Fruit fly (Drosophila melanogaster) whole organism, wandering third instar larva: ENCODE results near the gene CG7142.

Experiments
- Abd-B ChIP-seq: fragments of >200 bp; optimal IDR thresholded peaks from 2 replicates; lab custom pipeline; 2017; ENCODE audit warnings: missing biosample characterization, missing genetic modification characterization
- CG32264 ChIP-seq: fragments of 200-800 bp; sonication (Bioruptor generic); optimal IDR thresholded peaks from 2 replicates; lab custom pipeline; 2016; ENCODE audit warnings: missing biosample characterization, missing genetic modification characterization
- CG9705 ChIP-seq: fragments of 200-800 bp; sonication (Bioruptor generic); optimal IDR thresholded peaks from 2 replicates; lab custom pipeline; 2018; ENCODE audit warnings: missing biosample characterization, mild to moderate bottlenecking, missing genetic modification characterization
- Dfd ChIP-seq: fragments of >200 bp; optimal IDR thresholded peaks from 2 replicates; lab custom pipeline; 2017; ENCODE audit warnings: missing biosample characterization, missing genetic modification characterization
- Dif ChIP-seq: fragments of 200-275, 200-300 bp; sonication (Bioruptor generic); optimal IDR thresholded peaks from 2 replicates; lab custom pipeline; 2018; ENCODE audit warnings: missing biosample characterization, missing genetic modification characterization; ENCODE audit not compliant: partially characterized antibody
- GATAd ChIP-seq: sonication (Bioruptor generic); optimal IDR thresholded peaks from 2 replicates; lab custom pipeline; 2016; ENCODE audit warnings: missing biosample characterization, missing genetic modification characterization
- HLH106 ChIP-seq: fragments of 200-800 bp; optimal IDR thresholded peaks from 3 replicates; lab custom pipeline; 2019; ENCODE audit warnings: missing biosample characterization, mild to moderate bottlenecking, missing genetic modification characterization, moderate library complexity
- Hr78 ChIP-seq: fragments of >200 bp; optimal IDR thresholded peaks from 2 replicates; lab custom pipeline; 2017; ENCODE audit warnings: missing biosample characterization, missing genetic modification characterization
- Jra ChIP-seq: sonication (Bioruptor generic); optimal IDR thresholded peaks from 2 replicates; lab custom pipeline; 2016; ENCODE audit warnings: missing biosample characterization, missing genetic modification characterization
- Mio ChIP-seq: sonication (Bioruptor generic); optimal IDR thresholded peaks from 2 replicates; lab custom pipeline; 2016; ENCODE audit warnings: missing biosample characterization, missing genetic modification characterization
- Myc ChIP-seq: fragments of >200 bp; optimal IDR thresholded peaks from 2 replicates; lab custom pipeline; 2017
- N ChIP-seq: fragments of >200 bp; optimal IDR thresholded peaks from 2 replicates; lab custom pipeline; 2018; ENCODE audit warnings: missing biosample characterization, missing external identifiers, missing genetic modification characterization
- OdsH ChIP-seq: fragments of 200-800 bp; sonication (Bioruptor generic); optimal IDR thresholded peaks from 2 replicates; lab custom pipeline; 2016; ENCODE audit warnings: missing biosample characterization, mild to moderate bottlenecking, missing genetic modification characterization
- Rel ChIP-seq, 2 experiments: fragments of 200-800 bp; sonication (Bioruptor generic) in 1 of 2; optimal IDR thresholded peaks; 2 replicates in 1 of 2; 3 replicates in 1 of 2; lab custom pipeline; 2016 to 2019; ENCODE audit warnings: mild to moderate bottlenecking in 2 of 2, missing biosample characterization in 2 of 2, missing genetic modification characterization in 2 of 2, moderate library complexity in 1 of 2
- Sp1 ChIP-seq: fragments of 200-800 bp; sonication (Bioruptor generic); optimal IDR thresholded peaks from 3 replicates; lab custom pipeline; 2019; ENCODE audit warnings: missing biosample characterization, mild to moderate bottlenecking, missing genetic modification characterization, moderate library complexity
- Vsx2 ChIP-seq: fragments of 200-300, 225-300 bp; sonication (Bioruptor generic); optimal IDR thresholded peaks from 2 replicates; lab custom pipeline; 2018; ENCODE audit warnings: missing biosample characterization, missing genetic modification characterization; ENCODE audit not compliant: partially characterized antibody
- br ChIP-seq: fragments of 200-800 bp; sonication (Bioruptor generic); optimal IDR thresholded peaks from 2 replicates; lab custom pipeline; 2016; ENCODE audit warnings: missing biosample characterization, missing genetic modification characterization
- brk ChIP-seq: fragments of 200-800 bp; sonication (Bioruptor generic); optimal IDR thresholded peaks from 2 replicates; lab custom pipeline; 2016; ENCODE audit warnings: missing biosample characterization, mild to moderate bottlenecking, missing genetic modification characterization
- dl ChIP-seq, 2 experiments: fragments of 175-275, 200-275 bp in 1 of 2; fragments of 200-275 bp in 1 of 2; sonication (Bioruptor generic); optimal IDR thresholded peaks; lab custom pipeline; 2018; ENCODE audit warnings: mild to moderate bottlenecking in 2 of 2, missing biosample characterization in 2 of 2, missing genetic modification characterization in 2 of 2, moderate library complexity in 2 of 2; ENCODE audit not compliant: partially characterized antibody in 2 of 2, insufficient read depth in 1 of 2
- dsf ChIP-seq: sonication (Bioruptor generic); optimal IDR thresholded peaks from 2 replicates; lab custom pipeline; 2016; ENCODE audit warnings: missing biosample characterization, missing genetic modification characterization, borderline replicate concordance
- ey ChIP-seq: fragments of 200-800 bp; sonication (Bioruptor generic); optimal IDR thresholded peaks from 2 replicates; lab custom pipeline; 2016; ENCODE audit warnings: missing biosample characterization, missing genetic modification characterization
- foxo ChIP-seq, 2 experiments: fragments of 200-800 bp; sonication (Bioruptor generic); optimal IDR thresholded peaks; 2 replicates in 1 of 2; 3 replicates in 1 of 2; lab custom pipeline; 2016 to 2017; ENCODE audit warnings: missing biosample characterization in 2 of 2, missing genetic modification characterization in 2 of 2
- fru ChIP-seq: fragments of 200-800 bp; sonication (Bioruptor generic); optimal IDR thresholded peaks from 3 replicates; lab custom pipeline; 2016; ENCODE audit warnings: missing biosample characterization, mild to moderate bottlenecking, missing genetic modification characterization
- h ChIP-seq: fragments of 200-800 bp; sonication (Bioruptor generic); optimal IDR thresholded peaks from 3 replicates; lab custom pipeline; 2016; ENCODE audit warnings: missing biosample characterization, mild to moderate bottlenecking, missing genetic modification characterization
- jim ChIP-seq: fragments of 175-275, 200-325 bp; sonication (Bioruptor generic); optimal IDR thresholded peaks from 2 replicates; lab custom pipeline; 2016; ENCODE audit warnings: missing biosample characterization, mild to moderate bottlenecking, missing genetic modification characterization
- lola ChIP-seq: fragments of >200 bp; optimal IDR thresholded peaks from 2 replicates; lab custom pipeline; 2017; ENCODE audit warnings: missing biosample characterization, missing genetic modification characterization
- pan ChIP-seq: fragments of >200 bp; optimal IDR thresholded peaks from 2 replicates; lab custom pipeline; 2017
- psq ChIP-seq: fragments of 200-800 bp; sonication (Bioruptor generic); optimal IDR thresholded peaks from 3 replicates; lab custom pipeline; 2017; ENCODE audit warnings: missing biosample characterization, mild to moderate bottlenecking, missing genetic modification characterization, moderate library complexity
- rgr ChIP-seq: fragments of 200-800 bp; sonication (Bioruptor generic); optimal IDR thresholded peaks from 3 replicates; lab custom pipeline; 2016; ENCODE audit warnings: missing biosample characterization, mild to moderate bottlenecking, missing genetic modification characterization
- sage ChIP-seq: fragments of 200-800 bp; sonication (Bioruptor generic); optimal IDR thresholded peaks from 2 replicates; lab custom pipeline; 2016; ENCODE audit warnings: missing biosample characterization, mild to moderate bottlenecking, missing genetic modification characterization
- tai ChIP-seq: sonication (Bioruptor generic); optimal IDR thresholded peaks from 2 replicates; lab custom pipeline; 2016; ENCODE audit warnings: missing biosample characterization, missing genetic modification characterization
- woc ChIP-seq: sonication (Bioruptor generic); optimal IDR thresholded peaks from 2 replicates; lab custom pipeline; 2016; ENCODE audit warnings: missing biosample characterization, mild to moderate bottlenecking, missing genetic modification characterization

Gene CG7142

DNA sequence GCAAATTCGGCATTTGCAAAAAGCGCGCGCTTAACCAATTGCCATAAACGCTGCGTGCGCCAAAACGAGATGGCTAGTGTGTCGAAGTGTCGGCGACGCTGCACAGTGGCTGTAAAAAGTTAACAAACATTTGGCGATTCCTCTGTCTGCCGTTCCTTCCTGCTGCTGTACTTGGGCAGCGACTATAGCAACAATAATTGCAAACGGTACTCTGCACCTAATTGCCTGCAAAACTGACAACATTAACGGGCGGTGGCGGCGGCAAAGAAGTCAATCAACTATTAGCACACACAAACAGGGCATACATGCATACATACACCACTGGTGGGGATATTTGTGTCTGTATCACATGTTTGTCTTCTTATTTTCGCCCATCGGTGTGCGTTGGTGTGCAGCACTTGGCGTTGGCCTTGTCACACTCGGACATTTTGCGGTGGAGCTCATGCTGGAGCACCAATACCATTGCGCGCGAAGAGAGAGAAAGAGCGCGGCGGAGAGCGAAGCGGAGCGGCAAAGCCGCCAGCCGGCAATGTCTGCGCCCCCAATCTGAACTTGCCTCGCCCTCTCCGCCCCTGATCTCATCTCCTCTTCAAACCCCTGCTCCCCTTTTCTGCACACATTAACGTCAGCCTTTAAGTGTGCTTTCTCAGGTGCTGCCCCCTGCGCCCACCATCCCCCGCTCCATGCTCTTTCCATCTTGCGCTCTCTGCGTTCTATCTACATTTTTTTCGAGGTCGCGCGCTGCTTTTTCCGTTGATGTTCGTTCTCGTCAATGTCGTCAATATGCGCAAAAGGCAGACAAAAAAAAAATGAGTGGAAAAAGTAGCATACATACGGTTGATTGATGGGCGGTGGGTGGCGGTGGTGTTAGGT lies 34.9 kb downstream of the CG7142 start (continued):
- TF ChIP-seq GATAd (GFP tag; lab: Kevin White, UChicago) (no peak), rgr (GFP tag; lab: Kevin White, UChicago) (peak; percentile 33), Jra (peak; percentile 16), br (GFP tag; lab: Kevin White, UChicago) (peak; percentile 31), dsf (GFP tag; lab: Kevin White, UChicago) (no peak), Sp1 (GFP tag; lab: Kevin White, UChicago) (no peak), Hr78 (GFP tag; lab: Kevin White, UChicago) (peak; percentile 36), Mio (no peak), lola (no peak), jim (no peak), woc (GFP tag; lab: Kevin White, UChicago) (peak; percentile 49), Myc (lab: Kevin White, UChicago) (no peak)

dm6 chr3R:18243718-18244170 lies 35.6 kb downstream of the CG7142 start:
- TF ChIP-seq woc (GFP tag; lab: Kevin White, UChicago) (no peak), HLH106 (tag; lab: Kevin White, UChicago) (peak; percentile 29), h (GFP tag; lab: Kevin White, UChicago) (no peak), OdsH (GFP tag; lab: Kevin White, UChicago) (no peak), Jra (peak; percentile 59), pan (lab: Kevin White, UChicago) (no peak), ey (GFP tag; lab: Kevin White, UChicago) (peak; percentile 45), br (GFP tag; lab: Kevin White, UChicago) (peak; percentile 19), brk (GFP tag; lab: Kevin White, UChicago) (peak; percentile 9), Vsx2 (no peak), rgr (GFP tag; lab: Kevin White, UChicago) (peak; percentile 41), Abd-B (no peak), sage (GFP tag; lab: Kevin White, UChicago) (no peak), Mio (no peak), Dfd (GFP tag; lab: Kevin White, UChicago) (no peak), dl (GFP tag; optimal IDR thresholded peaks at IDR 0.05; lab: Kevin White, UChicago; ENCODE audit: insufficient read depth in 1 of 2, partially characterized antibody in 2 of 2) (no peak), CG9705 (no peak), foxo (GFP tag; optimal IDR thresholded peaks at IDR 0.05; lab: Kevin White, UChicago) (peak in 1 of 2 experiments; percentile 51), Sp1 (GFP tag; lab: Kevin White, UChicago) (no peak), Rel (GFP tag; optimal IDR thresholded peaks at IDR 0.05; lab: Kevin White, UChicago) (peak; percentile 30), Rel (tag; optimal IDR thresholded peaks at IDR 0.05; lab: Kevin White, UChicago) (no peak), Dif (GFP tag; lab: Kevin White, UChicago) (no peak), CG32264 (GFP tag; lab: Kevin White, UChicago) (no peak), fru (GFP tag; lab: Kevin White, UChicago) (peak; percentile 7), N (GFP tag; lab: Kevin White, UChicago) (no peak), lola (no peak), tai (no peak)

DNA sequence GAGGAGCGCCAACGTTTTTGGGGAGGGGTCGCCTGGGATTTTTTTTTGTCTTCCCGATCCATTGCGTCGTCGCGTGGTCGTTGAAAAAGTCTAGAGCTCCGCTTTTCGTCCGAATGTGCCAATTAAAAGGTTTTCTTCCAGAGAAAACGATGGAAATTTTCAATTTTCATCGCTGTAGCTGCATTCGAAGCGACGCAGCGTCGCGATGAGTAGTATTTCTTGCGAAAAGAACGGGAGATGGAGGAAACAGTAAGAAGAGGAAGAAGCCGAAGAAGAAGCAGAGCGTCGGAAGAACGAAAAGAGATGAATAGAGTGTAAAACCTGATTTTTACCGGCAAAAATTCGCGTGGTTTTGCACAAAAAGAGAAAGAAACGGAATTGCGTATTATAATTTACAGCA lies 36.3 kb downstream of the CG7142 start:
- TF ChIP-seq rgr (GFP tag; lab: Kevin White, UChicago) (no peak), Dfd (GFP tag; lab: Kevin White, UChicago) (no peak), Dif (GFP tag; lab: Kevin White, UChicago) (peak; percentile 27), psq (GFP tag; lab: Kevin White, UChicago) (peak; percentile 84)
